Fruit fly (Drosophila melanogaster) whole organism, embryonic: Measurements from ENCODE around the gene CG10254.

ENCODE experiments used
- Ada2b ChIP-seq: fragments of 200-800 bp; sonication (Bioruptor generic); IDR thresholded peaks from 2 replicates; pipeline ENCODE4 v1.3.6; 2022; ENCODE audit warnings: missing biosample characterization, missing genetic modification characterization
- Bdp1 ChIP-seq: fragments of 200-800 bp; sonication (Bioruptor generic); optimal IDR thresholded peaks from 3 replicates; lab custom pipeline; 2016; ENCODE audit warnings: missing biosample characterization, missing genetic modification characterization
- CG10147 ChIP-seq: fragments of 200-800 bp; sonication (Bioruptor generic); optimal IDR thresholded peaks from 2 replicates; lab custom pipeline; 2019; ENCODE audit warnings: missing biosample characterization, mild to moderate bottlenecking, missing genetic modification characterization, moderate library complexity
- CG11085 ChIP-seq: fragments of 200-800 bp; sonication (Bioruptor generic); IDR thresholded peaks from 2 replicates; pipeline ENCODE4 v1.3.6; 2022; ENCODE audit warnings: missing biosample characterization, missing genetic modification characterization
- CG11398 ChIP-seq: fragments of 200-800 bp; sonication (Bioruptor generic); optimal IDR thresholded peaks from 2 replicates; lab custom pipeline; 2016; ENCODE audit warnings: missing biosample characterization, missing genetic modification characterization
- CG11456 ChIP-seq: fragments of 200-800 bp; sonication (Bioruptor generic); IDR thresholded peaks from 3 replicates; pipeline ENCODE4 v1.3.6; 2022; ENCODE audit warnings: missing biosample characterization, missing genetic modification characterization
- CG11723 ChIP-seq: fragments of 200-800 bp; sonication (Bioruptor generic); optimal IDR thresholded peaks from 2 replicates; lab custom pipeline; 2017; ENCODE audit warnings: missing biosample characterization, mild to moderate bottlenecking, missing genetic modification characterization
- CG12769 ChIP-seq: fragments of 200-800 bp; sonication (Bioruptor generic); optimal IDR thresholded peaks from 2 replicates; lab custom pipeline; 2019; ENCODE audit warnings: missing biosample characterization, mild to moderate bottlenecking, missing genetic modification characterization, moderate library complexity
- CG14667 ChIP-seq: fragments of 200-800 bp; sonication (Bioruptor generic); IDR thresholded peaks from 2 replicates; pipeline ENCODE4 v1.3.6; 2022; ENCODE audit warnings: missing biosample characterization, missing genetic modification characterization
- CG14965 ChIP-seq: fragments of 200-800 bp; sonication (Bioruptor generic); optimal IDR thresholded peaks from 2 replicates; lab custom pipeline; 2016; ENCODE audit warnings: missing biosample characterization, missing genetic modification characterization, borderline replicate concordance
- CG15011 ChIP-seq: fragments of 200-800 bp; sonication (Bioruptor generic); optimal IDR thresholded peaks from 3 replicates; lab custom pipeline; 2018; ENCODE audit warnings: missing biosample characterization, mild to moderate bottlenecking, missing genetic modification characterization
- CG15479 ChIP-seq: fragments of 200-800 bp; sonication (Bioruptor generic); optimal IDR thresholded peaks from 3 replicates; lab custom pipeline; 2019; ENCODE audit warnings: missing biosample characterization, mild to moderate bottlenecking, missing genetic modification characterization, moderate library complexity
- CG17359 ChIP-seq: fragments of 200-800 bp; sonication (Bioruptor generic); optimal IDR thresholded peaks from 3 replicates; lab custom pipeline; 2018; ENCODE audit warnings: missing biosample characterization, mild to moderate bottlenecking, missing genetic modification characterization, moderate library complexity
- CG3065 ChIP-seq: fragments of 200-800 bp; sonication (Bioruptor generic); optimal IDR thresholded peaks from 2 replicates; lab custom pipeline; 2016; ENCODE audit warnings: missing biosample characterization, missing genetic modification characterization
- CG31388 ChIP-seq: fragments of 200-800 bp; sonication (Bioruptor generic); optimal IDR thresholded peaks from 2 replicates; lab custom pipeline; 2016; ENCODE audit warnings: missing biosample characterization, missing genetic modification characterization
- CG31441 ChIP-seq: fragments of 200-800 bp; sonication (Bioruptor generic); IDR thresholded peaks from 2 replicates; pipeline ENCODE4 v1.3.6; 2022; ENCODE audit warnings: missing biosample characterization, missing genetic modification characterization
- CG34376 ChIP-seq: fragments of 200-800 bp; sonication (Bioruptor generic); optimal IDR thresholded peaks from 2 replicates; lab custom pipeline; 2018; ENCODE audit warnings: missing biosample characterization, mild to moderate bottlenecking, missing genetic modification characterization
- CG34422 ChIP-seq: fragments of 200-800 bp; sonication (Bioruptor generic); IDR thresholded peaks from 3 replicates; pipeline ENCODE4 v1.3.6; 2022; ENCODE audit warnings: missing biosample characterization, missing genetic modification characterization
- CG4328 ChIP-seq: fragments of 200-800 bp; sonication (Bioruptor generic); optimal IDR thresholded peaks from 3 replicates; lab custom pipeline; 2017; ENCODE audit warnings: missing biosample characterization, missing genetic modification reagents, missing genetic modification characterization
- CG4617 ChIP-seq: fragments of 200-800 bp; sonication (Bioruptor generic); optimal IDR thresholded peaks from 3 replicates; lab custom pipeline; 2016; ENCODE audit warnings: missing biosample characterization, missing genetic modification characterization, borderline replicate concordance
- CG6272 ChIP-seq: fragments of 200-800 bp; sonication (Bioruptor generic); IDR thresholded peaks from 2 replicates; pipeline ENCODE4 v1.3.6; 2022; ENCODE audit warnings: missing biosample characterization, missing genetic modification characterization
- CG7745 ChIP-seq: fragments of 200-800 bp; sonication (Bioruptor generic); optimal IDR thresholded peaks from 2 replicates; lab custom pipeline; 2018; ENCODE audit warnings: missing biosample characterization, mild to moderate bottlenecking, missing genetic modification characterization, moderate library complexity
- CG9215 ChIP-seq: fragments of 200-800 bp; sonication (Bioruptor generic); IDR thresholded peaks from 2 replicates; pipeline ENCODE4 v1.3.6; 2022; ENCODE audit warnings: missing biosample characterization, missing genetic modification characterization
- CkIIα-i1 ChIP-seq: fragments of 200-800 bp; sonication (Bioruptor generic); IDR thresholded peaks from 2 replicates; pipeline ENCODE4 v1.3.6; 2022; ENCODE audit warnings: missing biosample characterization, missing genetic modification characterization
- CrebB ChIP-seq: fragments of 200-800 bp; sonication (Bioruptor generic); optimal IDR thresholded peaks from 3 replicates; lab custom pipeline; 2018; ENCODE audit warnings: missing biosample characterization, mild to moderate bottlenecking, missing genetic modification characterization
- E2f1 ChIP-seq: fragments of 200-800 bp; sonication (Bioruptor generic); IDR thresholded peaks from 2 replicates; pipeline ENCODE4 v1.3.6; 2022; ENCODE audit warnings: missing biosample characterization, missing genetic modification characterization
- E2f2 ChIP-seq: fragments of 200-800 bp; sonication (Bioruptor generic); IDR thresholded peaks from 2 replicates; pipeline ENCODE4 v1.3.6; 2022; ENCODE audit warnings: missing biosample characterization, missing genetic modification characterization
- HLH4C ChIP-seq: fragments of 200-800 bp; sonication (Bioruptor generic); IDR thresholded peaks from 3 replicates; pipeline ENCODE4 v1.3.6; 2022; ENCODE audit warnings: missing biosample characterization, missing genetic modification characterization; ENCODE audit not compliant: partially characterized antibody
- Hand ChIP-seq: fragments of 200-800 bp; sonication (Bioruptor generic); optimal IDR thresholded peaks from 2 replicates; lab custom pipeline; 2017; ENCODE audit warnings: mild to moderate bottlenecking, missing biosample characterization, missing genetic modification reagents, missing genetic modification characterization
- Mrtf ChIP-seq: fragments of 200-800 bp; sonication (Bioruptor generic); IDR thresholded peaks from 3 replicates; pipeline ENCODE4 v1.3.6; 2022; ENCODE audit warnings: missing biosample characterization, missing genetic modification characterization
- NFAT ChIP-seq: fragments of 200-800 bp; sonication (Bioruptor generic); IDR thresholded peaks from 2 replicates; pipeline ENCODE4 v1.3.6; 2022; ENCODE audit warnings: missing biosample characterization, missing genetic modification characterization
- NK7.1 ChIP-seq: fragments of 200-800 bp; sonication (Bioruptor generic); optimal IDR thresholded peaks from 3 replicates; lab custom pipeline; 2016; ENCODE audit warnings: missing biosample characterization, missing genetic modification characterization
- Nf-YB ChIP-seq: fragments of 200-800 bp; sonication (Bioruptor generic); optimal IDR thresholded peaks from 3 replicates; lab custom pipeline; 2019; ENCODE audit warnings: missing biosample characterization, mild to moderate bottlenecking, missing genetic modification characterization, moderate library complexity
- Pdp1 ChIP-seq, 2 experiments: fragments of 200-800 bp; sonication (Bioruptor generic); optimal IDR thresholded peaks; 3 replicates each; lab custom pipeline; 2016; ENCODE audit warnings: missing biosample characterization in 2 of 2, missing genetic modification characterization in 2 of 2, mild to moderate bottlenecking in 1 of 2, moderate library complexity in 1 of 2
- Stat92E ChIP-seq, 3 experiments: fragments of >200 bp in 2 of 3; fragments of 200-800 bp in 1 of 3; sonication (Bioruptor generic) in 1 of 3; optimal IDR thresholded peaks; 2 replicates each; lab custom pipeline; 2017 to 2019; ENCODE audit warnings: missing biosample characterization in 3 of 3, missing genetic modification characterization in 3 of 3, mild to moderate bottlenecking in 1 of 3, moderate library complexity in 1 of 3
- Xbp1 ChIP-seq: fragments of 200-800 bp; sonication (Bioruptor generic); optimal IDR thresholded peaks from 3 replicates; lab custom pipeline; 2016; ENCODE audit warnings: missing biosample characterization, mild to moderate bottlenecking, missing genetic modification characterization
- bowl ChIP-seq: fragments of 200-800 bp; sonication (Bioruptor generic); IDR thresholded peaks from 2 replicates; pipeline ENCODE4 v1.3.6; 2022; ENCODE audit warnings: missing biosample characterization, missing genetic modification characterization
- ci ChIP-seq: fragments of 200-800 bp; sonication (Bioruptor generic); IDR thresholded peaks from 3 replicates; pipeline ENCODE4 v1.3.6; 2022; ENCODE audit warnings: missing biosample characterization, missing genetic modification characterization
- crp ChIP-seq, 2 experiments: fragments of 200-800 bp; sonication (Bioruptor generic); optimal IDR thresholded peaks; 2 replicates in 1 of 2; 3 replicates in 1 of 2; lab custom pipeline; 2017; ENCODE audit warnings: missing biosample characterization in 2 of 2, missing genetic modification characterization in 2 of 2, mild to moderate bottlenecking in 1 of 2, moderate library complexity in 1 of 2
- eve ChIP-seq, 2 experiments: fragments of >200 bp; optimal IDR thresholded peaks; 2 replicates each; lab custom pipeline; 2017; ENCODE audit warnings: missing biosample characterization in 2 of 2, missing genetic modification characterization in 2 of 2
- gce ChIP-seq: fragments of 200-800 bp; sonication (Bioruptor generic); IDR thresholded peaks from 3 replicates; pipeline ENCODE4 v1.3.6; 2022; ENCODE audit warnings: missing biosample characterization, missing genetic modification characterization
- gsb ChIP-seq: fragments of 200-800 bp; sonication (Bioruptor generic); IDR thresholded peaks from 2 replicates; pipeline ENCODE4 v1.3.6; 2022; ENCODE audit warnings: missing biosample characterization, missing genetic modification characterization
- lola ChIP-seq, 3 experiments: fragments of >200 bp in 2 of 3; fragments of 200-800 bp in 1 of 3; sonication (Bioruptor generic) in 1 of 3; optimal IDR thresholded peaks; 2 replicates each; lab custom pipeline; 2017 to 2019; ENCODE audit warnings: missing biosample characterization in 3 of 3, missing genetic modification characterization in 3 of 3, mild to moderate bottlenecking in 1 of 3, moderate library complexity in 1 of 3
- ranshi ChIP-seq: fragments of 200-800 bp; sonication (Bioruptor generic); IDR thresholded peaks from 2 replicates; pipeline ENCODE4 v1.3.6; 2022; ENCODE audit warnings: missing biosample characterization, missing genetic modification characterization
- repo ChIP-seq: fragments of 200-800 bp; sonication (Bioruptor generic); optimal IDR thresholded peaks from 2 replicates; lab custom pipeline; 2016; ENCODE audit warnings: missing biosample characterization, missing genetic modification characterization
- shn ChIP-seq: fragments of 200-800 bp; sonication (Bioruptor generic); optimal IDR thresholded peaks from 3 replicates; lab custom pipeline; 2016; ENCODE audit warnings: missing biosample characterization, missing genetic modification characterization
- sob ChIP-seq: fragments of 200-800 bp; sonication (Bioruptor generic); IDR thresholded peaks from 2 replicates; pipeline ENCODE4 v1.3.6; 2022; ENCODE audit warnings: missing biosample characterization, missing genetic modification characterization
- sqz ChIP-seq: fragments of 200-800 bp; sonication (Bioruptor generic); optimal IDR thresholded peaks from 3 replicates; lab custom pipeline; 2018; ENCODE audit warnings: missing biosample characterization, mild to moderate bottlenecking, missing genetic modification characterization
- tup ChIP-seq: fragments of 200-800 bp; sonication (Bioruptor generic); optimal IDR thresholded peaks from 2 replicates; lab custom pipeline; 2016; ENCODE audit warnings: missing biosample characterization, mild to moderate bottlenecking, missing genetic modification characterization, moderate library complexity

CG10254 gene

dm6 chr3R:23709508-23710208 lies 14.9 kb upstream of the CG10254 start, which contains the start of gene CG10301 (continued):
- TF ChIP-seq Mrtf (GFP tag; lab: Robert Waterston, UW) (peak; percentile 20; the same call in 1 of the 3 replicates), E2f2 (GFP tag; lab: Robert Waterston, UW) (peak; percentile 34; the same call in 1 of the 2 replicates), CG14965 (GFP tag; lab: Kevin White, UChicago) (no peak), CG34422 (GFP tag; lab: Robert Waterston, UW) (no peak), Nf-YB (GFP tag; lab: Kevin White, UChicago) (peak; percentile 8), CG14667 (GFP tag; lab: Robert Waterston, UW) (peak; percentile 56), CG7745 (tag; lab: Kevin White, UChicago) (no peak), CG31388 (GFP tag; lab: Kevin White, UChicago) (no peak), CG9215 (GFP tag; lab: Robert Waterston, UW) (no peak), Xbp1 (GFP tag; lab: Kevin White, UChicago) (peak; percentile 61), Pdp1 (GFP tag; optimal IDR thresholded peaks at IDR 0.05; lab: Kevin White, UChicago) (peak; percentile 21 to 34), Stat92E (GFP tag; optimal IDR thresholded peaks at IDR 0.05; lab: Kevin White, UChicago) (no peak), crp (GFP tag; optimal IDR thresholded peaks at IDR 0.05; lab: Kevin White, UChicago) (peak in 1 of 2 experiments; percentile 1), CG12769 (tag; lab: Kevin White, UChicago) (peak; percentile 8), CG17359 (tag; lab: Kevin White, UChicago) (peak; percentile 64), CG4328 (GFP tag; lab: Kevin White, UChicago) (no peak), lola (GFP tag; optimal IDR thresholded peaks at IDR 0.05; lab: Kevin White, UChicago) (peak in 1 of 3 experiments; percentile 81), bowl (GFP tag; lab: Robert Waterston, UW) (no peak), eve (GFP tag; optimal IDR thresholded peaks at IDR 0.05; lab: Kevin White, UChicago) (peak; percentile 63 to 67), ranshi (peak; percentile 68), NFAT (no peak), CG11456 (GFP tag; lab: Robert Waterston, UW) (no peak), Ada2b (GFP tag; lab: Robert Waterston, UW) (peak; percentile 23; the same call in 1 of the 2 replicates), repo (GFP tag; lab: Kevin White, UChicago) (no peak), CG4617 (GFP tag; lab: Kevin White, UChicago) (peak; percentile 16), ci (GFP tag; lab: Robert Waterston, UW) (peak; percentile 82), CG6272 (GFP tag; lab: Robert Waterston, UW) (0 out of 2 replicates have a peak, but pooled peaks have one; percentile 7), CG15011 (GFP tag; lab: Kevin White, UChicago) (no peak), CkIIα-i1 (GFP tag; lab: Robert Waterston, UW) (no peak), CG11723 (peak; percentile 1), CG15479 (no peak), gce (GFP tag; lab: Robert Waterston, UW) (no peak), CG10147 (no peak), CG31441 (GFP tag; lab: Robert Waterston, UW) (peak; percentile 65), shn (GFP tag; lab: Kevin White, UChicago) (no peak), Hand (GFP tag; lab: Kevin White, UChicago) (no peak), CG11085 (GFP tag; lab: Robert Waterston, UW) (no peak), HLH4C (GFP tag; lab: Robert Waterston, UW) (no peak), sqz (peak; percentile 31), NK7.1 (GFP tag; lab: Kevin White, UChicago) (no peak), E2f1 (GFP tag; lab: Robert Waterston, UW) (peak; percentile 60), CrebB (no peak), sob (GFP tag; lab: Robert Waterston, UW) (peak; percentile 26; the same call in 1 of the 2 replicates), tup (GFP tag; lab: Kevin White, UChicago) (no peak), CG11398 (GFP tag; lab: Kevin White, UChicago) (no peak), CG34376 (GFP tag; lab: Kevin White, UChicago) (no peak), gsb (GFP tag; lab: Robert Waterston, UW) (no peak), CG3065 (GFP tag; lab: Kevin White, UChicago) (peak; percentile 43), Bdp1 (GFP tag; lab: Kevin White, UChicago) (no peak)
